Worm (Caenorhabditis elegans): ENCODE data around the gene xbx-4.

xbx-4 gene

DNA sequence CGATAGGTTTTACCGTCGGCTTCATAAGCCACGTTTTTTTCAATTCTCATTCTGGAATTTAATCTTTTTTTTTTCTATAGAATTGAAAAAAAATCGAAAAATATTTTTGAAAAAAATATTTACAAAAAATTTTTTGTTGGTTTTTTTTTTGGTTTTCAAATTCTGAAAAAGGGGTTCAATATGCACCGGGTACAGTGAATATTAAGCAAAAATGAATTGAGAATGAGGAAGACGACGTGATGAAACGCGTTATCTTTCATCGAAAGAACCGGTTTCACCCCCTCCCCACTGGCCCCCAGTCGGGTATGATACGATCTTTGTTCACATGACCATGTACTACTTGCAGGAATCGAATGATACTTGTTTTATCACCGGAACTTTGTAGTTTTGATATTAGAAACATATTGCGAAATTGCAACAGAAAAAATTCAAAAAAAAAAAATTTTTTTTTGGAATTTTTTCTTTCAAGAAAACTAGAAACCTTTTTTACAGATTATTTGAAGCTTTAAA is 34.9 kb downstream of the xbx-4 start, which contains the start of gene C54E4.5 (continued):
- no peak for TF ChIP-seq F49E8.2 (tag; optimal IDR thresholded peaks at IDR 0.05; ENCODE audit: borderline replicate concordance)
- no peak for TF ChIP-seq Y75B8A.6 (GFP tag; IDR thresholded peaks at IDR 0.05)
- no peak for TF ChIP-seq mdt-29 (GFP tag; IDR thresholded peaks at IDR 0.05)
- peak; percentile 17 for TF ChIP-seq mxl-3 (GFP tag; optimal IDR thresholded peaks at IDR 0.05)
- peak; percentile 10 for TF ChIP-seq dve-1 (tag; optimal IDR thresholded peaks at IDR 0.05; ENCODE audit: insufficient read depth)
- no peak for TF ChIP-seq pqm-1 (tag; optimal IDR thresholded peaks at IDR 0.05)
- TF ChIP-seq gei-8 (GFP tag; optimal IDR thresholded peaks at IDR 0.05): no peak
- no peak for TF ChIP-seq unc-62 (GFP tag; optimal IDR thresholded peaks at IDR 0.05 in 1 of 2)
- no peak for TF ChIP-seq unc-62 (tag; optimal IDR thresholded peaks at IDR 0.05)
- TF ChIP-seq ZK337.2 (GFP tag; IDR thresholded peaks at IDR 0.05): no peak
- no peak for TF ChIP-seq F44E2.7 (GFP tag; IDR thresholded peaks at IDR 0.05)
- no peak for TF ChIP-seq lim-7 (GFP tag; IDR thresholded peaks at IDR 0.05)
- no peak for TF ChIP-seq arid-1 (GFP tag; conservative IDR thresholded peaks at IDR 0.05)

DNA sequence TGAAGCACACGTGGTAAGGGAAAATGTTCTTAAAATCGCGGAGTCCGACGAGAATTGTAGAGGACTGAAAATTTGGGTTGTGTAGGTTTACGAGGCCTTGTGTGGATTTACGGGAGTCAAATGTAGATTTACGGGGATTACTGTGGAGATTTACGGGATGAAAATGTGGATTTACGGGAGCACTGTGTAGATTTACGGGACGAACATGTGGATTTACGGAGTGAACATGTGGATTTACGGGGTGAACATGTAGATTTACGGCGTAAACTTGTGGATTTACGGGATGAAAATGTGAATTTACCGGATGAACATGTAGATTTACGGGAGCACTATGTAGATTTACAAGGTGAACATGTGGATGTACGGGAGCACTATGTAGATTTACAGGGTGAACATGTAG is 41.8 kb downstream of the xbx-4 start:
- TF ChIP-seq nhr-42 (GFP tag; IDR thresholded peaks at IDR 0.05): no peak
- no peak for TF ChIP-seq nhr-102 (tag; optimal IDR thresholded peaks at IDR 0.05)
- no peak for TF ChIP-seq lin-15B (tag; optimal IDR thresholded peaks at IDR 0.05)
- no peak for TF ChIP-seq F10B5.3 (tag; optimal IDR thresholded peaks at IDR 0.05)

DNA sequence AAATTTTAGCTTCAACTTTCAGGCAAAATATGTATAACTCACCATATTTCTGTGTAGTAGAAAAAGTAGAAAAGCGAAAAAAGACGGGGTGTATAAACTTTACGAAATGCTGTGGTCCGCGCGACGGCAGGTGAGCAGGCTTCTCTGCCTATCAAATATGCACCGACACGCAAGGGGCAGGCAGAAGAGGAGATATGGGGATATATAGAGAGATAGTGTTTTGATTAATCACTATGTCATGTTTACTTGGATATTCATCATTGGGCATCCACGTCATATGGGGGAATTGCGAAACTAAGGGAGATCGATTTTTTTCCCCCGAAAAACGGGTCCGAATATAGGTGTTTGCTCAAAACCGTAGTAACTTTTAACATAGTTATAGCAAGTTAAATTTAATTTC is 44.6 kb downstream of the xbx-4 start, which contains the start of gene gcy-37:
Gene gcy-37 (minus strand): TSS at position 101 of the 400 bp plus-strand sequence.
- TF ChIP-seq daf-12 (tag; optimal IDR thresholded peaks at IDR 0.05): no peak
- TF ChIP-seq zip-2 (tag; optimal IDR thresholded peaks at IDR 0.05): no peak
- TF ChIP-seq aha-1 (tag): peak; percentile 7

DNA sequence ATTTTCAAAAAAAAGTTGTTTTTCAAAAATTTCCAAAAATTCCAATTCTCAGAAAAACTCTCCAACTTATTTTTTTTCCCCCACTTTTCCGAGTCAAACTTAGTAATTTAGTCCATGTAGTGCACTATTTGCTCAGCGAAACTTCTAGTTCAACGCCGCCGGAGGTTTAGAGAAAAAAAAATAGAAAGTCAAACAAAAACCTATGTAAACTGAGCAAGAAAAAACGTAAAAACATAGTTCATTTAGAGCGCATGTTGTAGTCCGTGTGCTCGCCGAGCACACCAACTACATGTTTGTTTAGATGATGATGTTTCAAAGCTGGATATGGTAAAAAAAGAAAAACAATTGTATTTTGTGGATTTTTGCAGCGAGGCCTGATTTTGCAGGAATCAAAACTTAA is 47.8 kb downstream of the xbx-4 start:
- TF ChIP-seq egl-27 (tag; optimal IDR thresholded peaks at IDR 0.05) (no peak), lim-7 (GFP tag; IDR thresholded peaks at IDR 0.05) (no peak), nhr-28 (tag; optimal IDR thresholded peaks at IDR 0.05) (peak; percentile 58), lir-3 (tag; optimal IDR thresholded peaks at IDR 0.05) (no peak), pha-4 (GFP tag; IDR thresholded peaks at IDR 0.05) (no peak), pha-4 (tag; optimal IDR thresholded peaks at IDR 0.05) (peak; percentile 70), unc-62 (GFP tag; optimal IDR thresholded peaks at IDR 0.05 in 1 of 2) (peak in 1 of 2 experiments; percentile 85), unc-62 (tag; optimal IDR thresholded peaks at IDR 0.05) (no peak), R02D3.7 (tag; optimal IDR thresholded peaks at IDR 0.05) (no peak), ces-1 (GFP tag; optimal IDR thresholded peaks at IDR 0.05) (no peak)
